Worm (Caenorhabditis elegans) whole organism, young adult: ENCODE measurements around the gene D1014.7.

ENCODE experiments used
- B0261.1 ChIP-seq: sonication (generic microtip); optimal IDR thresholded peaks from 2 replicates; lab custom pipeline; 2016; ENCODE audit warnings: mild to moderate bottlenecking, missing genetic modification characterization, moderate library complexity, missing compliant biosample characterization
- F22D6.2 ChIP-seq: sonication (generic microtip); optimal IDR thresholded peaks from 2 replicates; lab custom pipeline; 2016; ENCODE audit warnings: mild to moderate bottlenecking, missing genetic modification characterization, missing compliant biosample characterization
- F49E8.2 ChIP-seq: sonication (generic microtip); optimal IDR thresholded peaks from 3 replicates; lab custom pipeline; 2017; ENCODE audit warnings: missing genetic modification characterization, mild to moderate bottlenecking, missing compliant biosample characterization, antibody characterized with exemption, moderate library complexity; ENCODE audit not compliant: insufficient read depth
- F57A8.1 ChIP-seq: fragments of 200-800 bp; sonication (Bioruptor generic); optimal IDR thresholded peaks from 2 replicates; lab custom pipeline; 2018; ENCODE audit warnings: mild to moderate bottlenecking, missing genetic modification characterization, moderate library complexity, missing compliant biosample characterization
- F57C9.4 ChIP-seq: sonication (generic microtip); optimal IDR thresholded peaks from 2 replicates; lab custom pipeline; 2017; ENCODE audit warnings: mild to moderate bottlenecking, missing genetic modification characterization, missing compliant biosample characterization
- K12H6.12 ChIP-seq: fragments of 200-800 bp; sonication (Bioruptor generic); optimal IDR thresholded peaks from 2 replicates; lab custom pipeline; 2018; ENCODE audit warnings: mild to moderate bottlenecking, missing genetic modification characterization, missing compliant biosample characterization
- Y56A3A.18 ChIP-seq: fragments of 200-800 bp; sonication (Bioruptor generic); IDR thresholded peaks from 2 replicates; pipeline ENCODE4 v1.3.6; 2022; ENCODE audit warnings: missing genetic modification reagents, missing genetic modification characterization, missing compliant biosample characterization
- ama-1 ChIP-seq, 3 experiments: fragments of 150-350 bp in 1 of 3; sonication (generic microtip) in 2 of 3; optimal IDR thresholded peaks; 2 replicates each; lab custom pipeline; 2014 to 2018; ENCODE audit warnings: missing biosample characterization in 2 of 3, missing genetic modification characterization in 2 of 3, missing genetic modification reagents in 2 of 3
- athp-1 ChIP-seq: sonication (generic microtip); optimal IDR thresholded peaks from 2 replicates; lab custom pipeline; 2017; ENCODE audit warnings: mild to moderate bottlenecking, missing genetic modification characterization, missing compliant biosample characterization
- ccch-3 ChIP-seq: fragments of 200-800 bp; sonication (Bioruptor generic); optimal IDR thresholded peaks from 2 replicates; lab custom pipeline; 2018; ENCODE audit warnings: mild to moderate bottlenecking, missing genetic modification characterization, missing compliant biosample characterization
- cebp-1 ChIP-seq, 2 experiments: fragments of 200-800 bp in 1 of 2; sonication (Bioruptor generic) in 1 of 2; sonication (generic microtip) in 1 of 2; IDR thresholded peaks in 1 of 2; optimal IDR thresholded peaks in 1 of 2; 2 replicates each; pipeline versions ENCODE4 v1.3.6 to Lab custom; 2017 to 2022; ENCODE audit warnings: missing compliant biosample characterization in 2 of 2, missing genetic modification characterization in 2 of 2, mild to moderate bottlenecking in 1 of 2, missing genetic modification reagents in 1 of 2, moderate library complexity in 1 of 2
- ceh-100 ChIP-seq: fragments of 200-800 bp; sonication (Bioruptor generic); IDR thresholded peaks from 2 replicates; pipeline ENCODE4 v1.3.6; 2022; ENCODE audit warnings: missing genetic modification reagents, missing genetic modification characterization, missing compliant biosample characterization
- ceh-58 ChIP-seq: fragments of 200-800 bp; sonication (Bioruptor generic); IDR thresholded peaks from 2 replicates; pipeline ENCODE4 v1.3.6; 2022; ENCODE audit warnings: missing genetic modification characterization, missing compliant biosample characterization
- dox-1 ChIP-seq: fragments of 200-800 bp; sonication (Bioruptor generic); IDR thresholded peaks from 2 replicates; pipeline ENCODE4 v1.3.6; 2022; ENCODE audit warnings: missing genetic modification reagents, missing genetic modification characterization, missing compliant biosample characterization
- dpl-1 ChIP-seq: fragments of 150-350 bp; optimal IDR thresholded peaks from 2 replicates; lab custom pipeline; 2014; ENCODE audit warnings: missing biosample characterization, missing genetic modification reagents, missing genetic modification characterization
- efl-1 ChIP-seq: fragments of 150-350 bp; optimal IDR thresholded peaks from 2 replicates; lab custom pipeline; 2014; ENCODE audit warnings: missing biosample characterization, missing genetic modification reagents, missing genetic modification characterization
- ekl-4 ChIP-seq: fragments of 200-800 bp; sonication (Bioruptor generic); IDR thresholded peaks from 2 replicates; pipeline ENCODE4 v1.3.6; 2022; ENCODE audit warnings: missing genetic modification reagents, missing genetic modification characterization, missing compliant biosample characterization
- fkh-3 ChIP-seq: sonication (generic microtip); optimal IDR thresholded peaks from 2 replicates; lab custom pipeline; 2016; ENCODE audit warnings: mild to moderate bottlenecking, missing genetic modification characterization, missing compliant biosample characterization
- hlh-26 ChIP-seq: fragments of 200-800 bp; sonication (Bioruptor generic); conservative IDR thresholded peaks from 2 replicates; pipeline ENCODE4 v1.3.6; 2022; ENCODE audit warnings: missing genetic modification reagents, missing genetic modification characterization, missing compliant biosample characterization
- lin-26 ChIP-seq: fragments of 200-800 bp; sonication (Bioruptor generic); IDR thresholded peaks from 2 replicates; pipeline ENCODE4 v1.3.6; 2022; ENCODE audit warnings: missing genetic modification reagents, missing genetic modification characterization, missing compliant biosample characterization
- lin-54 ChIP-seq: fragments of 200-800 bp; sonication (Bioruptor generic); optimal IDR thresholded peaks from 2 replicates; lab custom pipeline; 2018; ENCODE audit warnings: mild to moderate bottlenecking, missing genetic modification characterization, missing compliant biosample characterization
- madf-8 ChIP-seq: fragments of 200-800 bp; sonication (Bioruptor generic); conservative IDR thresholded peaks from 2 replicates; pipeline ENCODE4 v1.3.6; 2022; ENCODE audit warnings: missing genetic modification reagents, missing genetic modification characterization, missing compliant biosample characterization
- mcd-1 ChIP-seq: fragments of 200-800 bp; sonication (Bioruptor generic); IDR thresholded peaks from 2 replicates; pipeline ENCODE4 v1.3.6; 2022; ENCODE audit warnings: missing genetic modification reagents, missing genetic modification characterization, missing compliant biosample characterization
- mes-4 ChIP-seq: sonication (generic microtip); optimal IDR thresholded peaks from 2 replicates; lab custom pipeline; 2016; ENCODE audit warnings: missing genotype, missing genetic modification characterization, missing compliant biosample characterization
- nhr-27 ChIP-seq: fragments of 200-800 bp; sonication (Bioruptor generic); optimal IDR thresholded peaks from 2 replicates; lab custom pipeline; 2018; ENCODE audit warnings: mild to moderate bottlenecking, missing genetic modification characterization, moderate library complexity, missing compliant biosample characterization
- nhr-90 ChIP-seq: sonication (generic microtip); optimal IDR thresholded peaks from 2 replicates; lab custom pipeline; 2016; ENCODE audit warnings: missing genotype, mild to moderate bottlenecking, missing genetic modification characterization, missing compliant biosample characterization
- pbrm-1 ChIP-seq: fragments of 200-800 bp; sonication (Bioruptor generic); IDR thresholded peaks from 2 replicates; pipeline ENCODE4 v1.3.6; 2022; ENCODE audit warnings: missing genetic modification reagents, missing genetic modification characterization, missing compliant biosample characterization
- sdz-38 ChIP-seq: sonication (generic microtip); optimal IDR thresholded peaks from 2 replicates; lab custom pipeline; 2016; ENCODE audit warnings: missing genotype, missing genetic modification characterization, missing compliant biosample characterization
- snpc-1.1 ChIP-seq: sonication (generic microtip); optimal IDR thresholded peaks from 2 replicates; lab custom pipeline; 2017; ENCODE audit warnings: missing genetic modification characterization, mild to moderate bottlenecking, missing compliant biosample characterization, antibody characterized with exemption, moderate library complexity, missing genotype, missing genetic modification reagents; ENCODE audit not compliant: insufficient read depth
- tbx-9 ChIP-seq: sonication (generic microtip); optimal IDR thresholded peaks from 2 replicates; lab custom pipeline; 2016; ENCODE audit warnings: borderline replicate concordance, missing genetic modification characterization, inconsistent platforms, missing compliant biosample characterization
- xnd-1 ChIP-seq: sonication (generic microtip); optimal IDR thresholded peaks from 2 replicates; lab custom pipeline; 2016; ENCODE audit warnings: missing genotype, missing genetic modification reagents, missing genetic modification characterization, missing compliant biosample characterization
- ztf-18 ChIP-seq: sonication (generic microtip); optimal IDR thresholded peaks from 2 replicates; lab custom pipeline; 2016; ENCODE audit warnings: missing genotype, mild to moderate bottlenecking, missing genetic modification characterization, missing compliant biosample characterization
- ztf-22 ChIP-seq: fragments of 200-800 bp; sonication (Bioruptor generic); optimal IDR thresholded peaks from 2 replicates; lab custom pipeline; 2018; ENCODE audit warnings: mild to moderate bottlenecking, missing genetic modification characterization, moderate library complexity, missing compliant biosample characterization
- ztf-26 ChIP-seq: sonication (generic microtip); optimal IDR thresholded peaks from 2 replicates; lab custom pipeline; 2017; ENCODE audit warnings: missing genetic modification characterization, missing compliant biosample characterization
- ztf-6 ChIP-seq: fragments of 200-800 bp; sonication (Bioruptor generic); IDR thresholded peaks from 2 replicates; pipeline ENCODE4 v1.3.6; 2022; ENCODE audit warnings: missing genetic modification reagents, missing genetic modification characterization, missing compliant biosample characterization

D1014.7 gene

ce11 chrV:8079813-8080212, 38.3 kb upstream of the D1014.7 start:
- no peak for TF ChIP-seq cebp-1 (GFP tag; IDR thresholded peaks at IDR 0.05; lab: Robert Waterston, UW)
- TF ChIP-seq cebp-1 (tag; optimal IDR thresholded peaks at IDR 0.05; lab: Kevin White, UChicago), result no peak
- no peak for TF ChIP-seq ama-1 (optimal IDR thresholded peaks at IDR 0.05; lab: Kevin White, UChicago)
- no peak for TF ChIP-seq ama-1 (GFP tag; optimal IDR thresholded peaks at IDR 0.05; lab: Kevin White, UChicago)
- TF ChIP-seq ccch-3 (GFP tag; lab: Kevin White, UChicago), result no peak
- TF ChIP-seq fkh-3 (tag; lab: Kevin White, UChicago), result no peak
- no peak for TF ChIP-seq ztf-26 (tag; lab: Kevin White, UChicago)
- TF ChIP-seq tbx-9 (tag; lab: Kevin White, UChicago), result no peak
- TF ChIP-seq ekl-4, result no peak
- no peak for TF ChIP-seq sdz-38 (tag; lab: Kevin White, UChicago)
- TF ChIP-seq efl-1 (GFP tag; lab: Kevin White, UChicago), result no peak
- TF ChIP-seq B0261.1 (tag; lab: Kevin White, UChicago), result no peak
- no peak for TF ChIP-seq ceh-58 (GFP tag; lab: Robert Waterston, UW)

- TF ChIP-seq F22D6.2 (tag; lab: Kevin White, UChicago) (no peak), pbrm-1 (GFP tag; lab: Robert Waterston, UW) (no peak), F49E8.2 (tag; lab: Kevin White, UChicago) (no peak), B0261.1 (tag; lab: Kevin White, UChicago) (no peak), ztf-26 (tag; lab: Kevin White, UChicago) (no peak), madf-8 (no peak), Y56A3A.18 (GFP tag; lab: Robert Waterston, UW) (no peak), mcd-1 (GFP tag; lab: Robert Waterston, UW) (no peak), mes-4 (tag; lab: Kevin White, UChicago) (no peak), athp-1 (tag; lab: Kevin White, UChicago) (no peak), lin-26 (GFP tag; lab: Robert Waterston, UW) (no peak)
Observed at ce11 chrV:8081579-8081978, 36.5 kb upstream of the D1014.7 start, which contains the start of gene str-131. str-131 (minus strand) TSS chrV:8081679.

- TF ChIP-seq dox-1 (GFP tag; lab: Robert Waterston, UW) (no peak), K12H6.12 (tag; lab: Kevin White, UChicago) (no peak), F57C9.4 (tag; lab: Kevin White, UChicago) (no peak), dpl-1 (GFP tag; lab: Kevin White, UChicago) (no peak), mcd-1 (GFP tag; lab: Robert Waterston, UW) (no peak)
Observed at ce11 chrV:8085141-8085540, 32.9 kb upstream of the D1014.7 start, which contains the start of gene C09H5.7. C09H5.7 (minus strand) TSS chrV:8085241.

ce11 chrV:8090595-8090994, 27.5 kb upstream of the D1014.7 start, which contains the start of gene str-130:
str-130 (minus strand) TSS chrV:8090695.
- no peak for TF ChIP-seq F57A8.1 (GFP tag; lab: Kevin White, UChicago)
- no peak for TF ChIP-seq nhr-27 (tag; lab: Kevin White, UChicago)
- no peak for TF ChIP-seq ceh-100 (GFP tag; lab: Robert Waterston, UW)
- TF ChIP-seq ztf-22 (GFP tag; lab: Kevin White, UChicago), result no peak
- no peak for TF ChIP-seq K12H6.12 (tag; lab: Kevin White, UChicago)
- TF ChIP-seq xnd-1 (tag; lab: Kevin White, UChicago), result no peak
- TF ChIP-seq hlh-26 (GFP tag; lab: Robert Waterston, UW), result no peak
- TF ChIP-seq lin-54 (GFP tag; lab: Kevin White, UChicago), result no peak
- no peak for TF ChIP-seq nhr-90
- TF ChIP-seq ztf-6 (GFP tag; lab: Robert Waterston, UW), result no peak
- no peak for TF ChIP-seq ztf-18
- no peak for TF ChIP-seq snpc-1.1
- no peak for TF ChIP-seq ceh-58 (GFP tag; lab: Robert Waterston, UW)
